Worm (Caenorhabditis elegans) whole organism, L4/young adult: ENCODE measurements around the gene K08E4.8.

Experiments
- W03F9.2 ChIP-seq: fragments of 150-350 bp; optimal IDR thresholded peaks from 2 replicates; lab custom pipeline; 2014; ENCODE audit warnings: missing biosample characterization, missing genetic modification characterization
- dao-5 ChIP-seq: sonication (generic microtip); optimal IDR thresholded peaks from 2 replicates; lab custom pipeline; 2016; ENCODE audit warnings: missing genotype, missing genetic modification characterization, moderate library complexity, missing compliant biosample characterization
- him-1 ChIP-seq: sonication (generic microtip); optimal IDR thresholded peaks from 2 replicates; lab custom pipeline; 2016; ENCODE audit warnings: missing genotype, missing genetic modification reagents, missing genetic modification characterization, missing compliant biosample characterization

The K08E4.8 gene

DNA sequence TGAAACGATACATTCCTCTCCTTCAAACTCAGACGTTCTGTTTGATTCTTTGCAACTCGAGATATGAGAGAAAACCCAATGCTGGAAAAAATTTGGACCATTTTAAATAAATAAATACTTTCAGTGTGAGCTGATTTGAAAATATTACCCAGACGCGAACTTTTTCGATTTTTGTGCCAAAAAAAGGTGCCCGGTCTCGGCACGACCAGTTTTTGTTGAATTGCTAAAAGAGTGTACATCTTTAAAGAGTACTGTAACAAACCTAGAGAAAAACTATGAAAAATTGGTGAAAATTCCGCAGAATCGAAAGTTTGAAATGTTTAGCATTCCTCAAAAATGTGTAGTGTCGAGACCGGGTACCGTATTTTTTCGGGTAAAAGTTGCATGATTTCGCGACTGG lies at the start of gene K08E4.8:
Gene K08E4.8, minus strand, starts transcription at position 101 of the 400 bp plus-strand sequence.
- no peak for TF ChIP-seq W03F9.2 (tag; lab: Kevin White, UChicago)
- TF ChIP-seq him-1 (tag; lab: Kevin White, UChicago) = no peak
- no peak for TF ChIP-seq dao-5

- TF ChIP-seq W03F9.2 (tag; lab: Kevin White, UChicago) (no peak), him-1 (tag; lab: Kevin White, UChicago) (no peak), dao-5 (no peak)
These were observed 49.2 kb upstream of the K08E4.8 start, which contains the start of gene col-129 for ce11 chrIV:12110339-12110738. Gene col-129, minus strand, starts transcription at chrIV:12110439.

DNA sequence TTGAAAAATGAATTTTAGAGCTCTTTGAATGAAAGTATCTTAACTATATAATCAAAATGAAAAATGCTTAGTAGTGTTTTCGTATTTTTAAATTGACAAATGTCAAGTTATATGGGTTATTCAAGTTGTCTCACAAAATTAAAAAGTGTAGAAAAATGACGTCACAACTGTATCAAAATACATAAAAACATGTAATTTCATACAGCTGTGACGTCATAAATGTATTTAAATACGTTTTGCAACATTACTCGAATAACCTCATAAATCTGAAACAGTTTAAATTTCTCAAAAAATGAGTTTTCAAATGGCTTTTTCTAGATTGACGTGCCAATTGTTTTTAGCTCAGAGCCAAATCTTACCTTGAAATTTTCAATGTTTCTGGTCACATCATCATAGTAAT lies 48.6 kb upstream of the K08E4.8 start:
- TF ChIP-seq W03F9.2 (tag; lab: Kevin White, UChicago) (no peak), him-1 (tag; lab: Kevin White, UChicago) (no peak), dao-5 (no peak)

- no peak for TF ChIP-seq W03F9.2 (tag; lab: Kevin White, UChicago)
- no peak for TF ChIP-seq dao-5
- TF ChIP-seq him-1 (tag; lab: Kevin White, UChicago) = no peak
These were observed 48.0 kb upstream of the K08E4.8 start for ce11 chrIV:12108984-12109657.

DNA sequence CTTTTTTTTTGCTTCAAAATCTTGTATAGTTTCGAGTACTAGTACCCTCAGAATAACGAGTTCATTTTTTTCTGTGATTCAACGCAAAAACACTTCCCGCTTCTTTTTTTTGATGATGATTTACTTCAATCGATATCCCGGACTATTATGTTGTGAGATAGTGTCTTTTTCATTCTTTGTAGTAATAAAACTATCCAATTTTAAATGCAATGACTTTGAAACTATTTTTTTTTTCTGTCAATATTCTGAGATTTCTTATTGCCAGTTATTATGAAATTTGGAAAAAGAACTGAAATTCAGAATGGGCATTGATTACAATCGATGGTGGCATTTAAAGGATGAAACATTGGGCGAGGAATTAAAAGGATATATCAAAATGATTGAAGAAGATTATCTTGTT lies 44.4 kb upstream of the K08E4.8 start, which contains the start of gene M18.3:
Gene M18.3, plus strand, starts transcription at position 301 of the 400 bp plus-strand sequence.
- TF ChIP-seq W03F9.2 (tag; lab: Kevin White, UChicago) (no peak), him-1 (tag; lab: Kevin White, UChicago) (no peak), dao-5 (no peak)

- TF ChIP-seq him-1 (tag; lab: Kevin White, UChicago) (no peak), dao-5 (no peak), W03F9.2 (tag; lab: Kevin White, UChicago) (no peak)
These were observed 35.4 kb upstream of the K08E4.8 start, which contains the start of gene mon-2 for ce11 chrIV:12096479-12096878. Gene mon-2, plus strand, starts transcription at chrIV:12096779.

DNA sequence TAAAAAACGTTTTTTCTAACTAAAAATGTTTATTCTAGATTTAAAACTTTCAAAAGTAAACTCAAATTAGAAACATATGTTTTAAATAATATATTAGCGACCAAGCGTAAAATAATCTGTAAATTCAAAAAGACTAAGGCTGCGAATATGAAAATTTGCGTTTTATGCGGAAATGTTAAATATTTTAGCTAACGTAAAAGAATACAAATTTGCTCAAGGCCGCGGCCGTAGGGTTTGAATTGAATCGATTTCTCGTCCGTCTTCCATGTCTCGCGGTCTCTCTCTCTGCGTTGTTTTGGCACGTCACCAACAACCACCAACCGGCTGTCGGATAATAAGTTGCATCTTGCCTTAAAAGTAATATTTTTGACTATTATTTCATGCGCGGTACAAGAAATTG lies 32.7 kb upstream of the K08E4.8 start, which contains the start of gene F11A10.5:
Gene F11A10.5, plus strand, starts transcription at position 301 of the 400 bp plus-strand sequence.
- TF ChIP-seq dao-5 = no peak
- TF ChIP-seq him-1 (tag; lab: Kevin White, UChicago) = no peak
- TF ChIP-seq W03F9.2 (tag; lab: Kevin White, UChicago) = no peak

- TF ChIP-seq W03F9.2 (tag; lab: Kevin White, UChicago) = no peak
These were observed 32.3 kb upstream of the K08E4.8 start, which contains the start of gene cpsf-4 for ce11 chrIV:12093384-12093783. Gene cpsf-4, minus strand, starts transcription at chrIV:12093445.

DNA sequence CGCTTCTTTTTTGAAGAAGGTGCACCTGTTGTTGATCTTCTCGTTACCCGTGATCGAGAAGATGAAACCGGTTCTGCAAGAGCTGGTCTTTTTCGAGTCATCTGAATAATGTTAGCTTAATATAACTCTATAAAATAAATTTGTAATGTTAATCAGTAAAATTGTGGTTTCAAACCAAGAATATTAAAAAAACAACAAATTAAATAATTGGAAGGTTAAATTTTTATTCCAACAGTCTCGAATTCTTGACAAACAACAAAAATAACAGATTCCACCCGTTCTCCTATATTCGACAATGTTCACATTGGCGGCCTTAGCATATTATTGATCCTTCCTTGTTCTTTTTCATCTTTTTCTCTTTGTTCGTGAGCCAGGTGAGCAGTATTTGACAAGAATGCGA lies 31.0 kb upstream of the K08E4.8 start, which contains the start of gene mig-32:
Gene mig-32, minus strand, starts transcription at position 101 of the 400 bp plus-strand sequence.
- no peak for TF ChIP-seq dao-5
- TF ChIP-seq W03F9.2 (tag; lab: Kevin White, UChicago) = no peak
- TF ChIP-seq him-1 (tag; lab: Kevin White, UChicago) = no peak

ce11 chrIV:12089551-12089950 lies 28.4 kb upstream of the K08E4.8 start, which contains the start of gene F11A10.6:
Gene F11A10.6, minus strand, starts transcription at chrIV:12089651.
- TF ChIP-seq him-1 (tag; lab: Kevin White, UChicago) (no peak), dao-5 (no peak), W03F9.2 (tag; lab: Kevin White, UChicago) (no peak)

ce11 chrIV:12088898-12089297 lies 27.8 kb upstream of the K08E4.8 start:
- TF ChIP-seq dao-5 (no peak), him-1 (tag; lab: Kevin White, UChicago) (no peak), W03F9.2 (tag; lab: Kevin White, UChicago) (no peak)

DNA sequence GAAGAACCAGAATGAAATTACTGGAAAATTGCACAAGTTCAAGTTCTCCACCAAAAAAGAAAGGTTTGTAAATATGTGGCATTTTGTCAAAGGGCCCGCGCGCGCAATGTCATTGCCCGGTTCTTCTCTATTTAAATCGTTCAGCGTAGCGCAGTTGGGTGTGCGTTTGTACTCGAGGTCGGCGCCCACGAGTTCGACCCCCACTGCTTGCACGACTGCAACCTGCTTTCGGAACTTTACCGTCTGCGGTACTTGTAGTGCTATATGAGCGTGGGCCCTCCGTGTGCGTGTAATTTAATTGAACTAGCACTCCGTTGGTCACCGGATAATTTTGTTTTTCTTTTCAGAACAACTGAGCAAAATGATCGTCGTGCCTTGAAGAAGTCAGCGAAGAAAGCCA lies 25.4 kb upstream of the K08E4.8 start:
- peak; percentile 12 for TF ChIP-seq W03F9.2 (tag; lab: Kevin White, UChicago)
- peak; percentile 36 for TF ChIP-seq him-1 (tag; lab: Kevin White, UChicago)
- peak; percentile 70 for TF ChIP-seq dao-5

DNA sequence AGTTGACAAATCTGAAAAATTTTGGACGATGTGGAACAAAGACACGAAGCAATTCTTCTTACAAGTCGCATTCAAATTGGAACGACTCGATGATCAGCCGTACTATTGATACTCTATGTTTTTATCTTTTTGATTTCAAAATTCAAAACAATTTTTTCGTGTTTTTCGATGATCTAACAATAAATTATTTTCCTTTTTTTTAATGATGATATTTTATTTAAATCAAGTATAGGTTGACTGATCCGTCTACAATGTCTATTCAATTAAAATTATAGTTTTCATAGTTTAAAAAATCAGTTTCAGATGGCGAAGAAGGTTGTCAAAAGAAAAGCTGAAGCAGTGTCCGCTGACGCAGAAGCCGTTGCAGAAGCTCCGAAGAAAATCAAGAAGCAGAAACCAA lies 24.0 kb upstream of the K08E4.8 start, which contains the start of gene rbm-34:
Gene rbm-34, plus strand, starts transcription at position 301 of the 400 bp plus-strand sequence.
- TF ChIP-seq dao-5 = no peak
- no peak for TF ChIP-seq W03F9.2 (tag; lab: Kevin White, UChicago)
- no peak for TF ChIP-seq him-1 (tag; lab: Kevin White, UChicago)

DNA sequence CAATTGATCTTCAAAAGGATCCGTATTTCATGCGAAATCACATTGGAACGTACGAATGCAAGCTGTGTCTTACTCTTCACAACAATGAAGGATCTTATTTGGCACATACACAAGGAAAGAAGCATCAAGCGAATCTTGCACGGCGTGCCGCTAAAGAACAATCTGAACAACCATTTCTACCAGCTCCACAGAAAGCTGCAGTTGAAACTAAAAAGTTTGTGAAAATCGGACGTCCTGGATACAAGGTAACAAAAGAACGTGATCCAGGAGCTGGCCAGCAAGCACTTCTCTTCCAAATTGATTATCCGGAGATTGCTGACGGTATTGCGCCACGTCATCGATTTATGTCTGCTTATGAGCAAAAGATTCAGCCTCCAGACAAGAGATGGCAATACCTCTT lies 23.5 kb upstream of the K08E4.8 start:
- TF ChIP-seq him-1 (tag; lab: Kevin White, UChicago) (no peak), W03F9.2 (tag; lab: Kevin White, UChicago) (no peak), dao-5 (no peak)
